Worm (Caenorhabditis elegans) whole organism, L3 larva: Measurements from ENCODE around the gene tsn-1.

Source experiments
- ceh-28 ChIP-seq: fragments of 150-350 bp; optimal IDR thresholded peaks from 2 replicates; lab custom pipeline; 2014; ENCODE audit warnings: missing biosample characterization, missing genetic modification reagents, missing genetic modification characterization
- ceh-82 ChIP-seq: fragments of 150-350 bp; optimal IDR thresholded peaks from 2 replicates; lab custom pipeline; 2014; ENCODE audit warnings: missing biosample characterization, missing genetic modification characterization
- daf-12 ChIP-seq: fragments of 150-350 bp; optimal IDR thresholded peaks from 2 replicates; lab custom pipeline; 2014; ENCODE audit warnings: missing biosample characterization, missing genetic modification reagents, missing genetic modification characterization
- elt-3 ChIP-seq, 3 experiments: fragments of 150-350 bp in 1 of 3; sonication (generic microtip) in 2 of 3; optimal IDR thresholded peaks; 2 replicates in 2 of 3; 4 replicates in 1 of 3; lab custom pipeline; 2014 to 2017; ENCODE audit warnings: missing biosample characterization in 3 of 3, missing genetic modification characterization in 3 of 3
- eor-1 ChIP-seq, 2 experiments: fragments of 150-350 bp; optimal IDR thresholded peaks; 2 replicates each; lab custom pipeline; 2014 to 2018; ENCODE audit warnings: missing biosample characterization in 2 of 2, missing genetic modification characterization in 2 of 2
- lin-39 ChIP-seq: fragments of 150-350 bp; optimal IDR thresholded peaks from 2 replicates; lab custom pipeline; 2018; ENCODE audit warnings: missing biosample characterization, missing genetic modification reagents, missing genetic modification characterization
- mdl-1 ChIP-seq: fragments of 150-350 bp; optimal IDR thresholded peaks from 2 replicates; lab custom pipeline; 2014; ENCODE audit warnings: missing biosample characterization, missing genetic modification characterization
- nfya-1 ChIP-seq: sonication (generic microtip); optimal IDR thresholded peaks from 2 replicates; lab custom pipeline; 2017; ENCODE audit warnings: missing genetic modification characterization, mild to moderate bottlenecking, missing compliant biosample characterization, antibody characterized with exemption, moderate library complexity; ENCODE audit not compliant: insufficient read depth
- nhr-237 ChIP-seq: fragments of 150-350 bp; optimal IDR thresholded peaks from 2 replicates; lab custom pipeline; 2014; ENCODE audit warnings: missing biosample characterization, missing genetic modification characterization
- nhr-76 ChIP-seq: fragments of 150-350 bp; sonication (generic microtip); optimal IDR thresholded peaks from 5 replicates; lab custom pipeline; 2014; ENCODE audit warnings: missing biosample characterization, missing genetic modification characterization
- pha-4 ChIP-seq: fragments of 150-350 bp; optimal IDR thresholded peaks from 2 replicates; lab custom pipeline; 2014; ENCODE audit warnings: missing biosample characterization, missing genetic modification reagents, missing genetic modification characterization
- pqm-1 ChIP-seq: fragments of 150-350 bp; optimal IDR thresholded peaks from 2 replicates; lab custom pipeline; 2017; ENCODE audit warnings: missing biosample characterization, missing genetic modification characterization, inconsistent platforms
- unc-62 ChIP-seq: fragments of 150-350 bp; sonication (generic microtip); optimal IDR thresholded peaks from 4 replicates; lab custom pipeline; 2014; ENCODE audit warnings: missing biosample characterization, missing genetic modification reagents, missing genetic modification characterization

DNA sequence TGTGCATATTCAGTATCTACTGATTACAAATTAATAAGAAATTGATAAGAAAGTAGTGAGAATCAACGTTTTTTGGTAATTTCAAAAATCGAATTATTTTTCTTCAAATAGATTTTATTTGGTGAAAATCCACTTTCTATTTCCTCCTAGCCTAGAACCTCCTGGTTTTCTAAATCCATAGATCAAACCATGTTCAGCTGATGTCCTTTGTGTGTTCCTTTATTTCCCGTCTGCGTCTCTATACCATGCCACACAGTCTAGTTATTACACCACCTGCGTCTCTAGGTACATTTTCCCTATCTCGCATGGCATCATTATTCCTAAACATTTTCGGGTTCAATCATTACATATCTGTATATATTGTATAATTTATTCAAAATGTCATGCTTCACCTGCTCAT is 13.5 kb upstream of the tsn-1 start, which contains the start of gene F10G7.5:
- TF ChIP-seq unc-62 (GFP tag; lab: Kevin White, UChicago) = no peak
- peak; percentile 31 for TF ChIP-seq nfya-1 (tag; lab: Kevin White, UChicago)
- TF ChIP-seq pha-4 (tag; lab: Kevin White, UChicago) = no peak
- TF ChIP-seq ceh-82 = no peak
- TF ChIP-seq elt-3 (tag; optimal IDR thresholded peaks at IDR 0.05; lab: Kevin White, UChicago) = no peak
- TF ChIP-seq eor-1 (tag; optimal IDR thresholded peaks at IDR 0.05; lab: Kevin White, UChicago) = no peak
- no peak for TF ChIP-seq ceh-28 (tag; lab: Kevin White, UChicago)
- no peak for TF ChIP-seq mdl-1 (tag; lab: Kevin White, UChicago)
- no peak for TF ChIP-seq nhr-76
- no peak for TF ChIP-seq nhr-237
- TF ChIP-seq pqm-1 (tag; lab: Kevin White, UChicago) = no peak
- no peak for TF ChIP-seq daf-12 (tag; lab: Kevin White, UChicago)
- no peak for TF ChIP-seq lin-39 (tag; lab: Kevin White, UChicago)
